Fruit fly (Drosophila melanogaster) whole organism, wandering third instar larva: ENCODE measurements around the gene mRpL44.

Source experiments
- CG32264 ChIP-seq: fragments of 200-800 bp; sonication (Bioruptor generic); optimal IDR thresholded peaks from 2 replicates; lab custom pipeline; 2016; ENCODE audit warnings: missing biosample characterization, missing genetic modification characterization
- CG9705 ChIP-seq: fragments of 200-800 bp; sonication (Bioruptor generic); optimal IDR thresholded peaks from 2 replicates; lab custom pipeline; 2018; ENCODE audit warnings: missing biosample characterization, mild to moderate bottlenecking, missing genetic modification characterization
- CrebA ChIP-seq: fragments of 200-800 bp; sonication (Bioruptor generic); optimal IDR thresholded peaks from 2 replicates; lab custom pipeline; 2016; ENCODE audit warnings: missing biosample characterization, mild to moderate bottlenecking, missing genetic modification characterization, borderline replicate concordance
- Dfd ChIP-seq: fragments of >200 bp; optimal IDR thresholded peaks from 2 replicates; lab custom pipeline; 2017; ENCODE audit warnings: missing biosample characterization, missing genetic modification characterization
- GATAd ChIP-seq: sonication (Bioruptor generic); optimal IDR thresholded peaks from 2 replicates; lab custom pipeline; 2016; ENCODE audit warnings: missing biosample characterization, missing genetic modification characterization
- HLH106 ChIP-seq: fragments of 200-800 bp; optimal IDR thresholded peaks from 3 replicates; lab custom pipeline; 2019; ENCODE audit warnings: missing biosample characterization, mild to moderate bottlenecking, missing genetic modification characterization, moderate library complexity
- Hnf4 ChIP-seq: fragments of 200-800 bp; sonication (Bioruptor generic); optimal IDR thresholded peaks from 2 replicates; lab custom pipeline; 2016; ENCODE audit warnings: missing biosample characterization, mild to moderate bottlenecking, missing genetic modification characterization
- Hr78 ChIP-seq: fragments of >200 bp; optimal IDR thresholded peaks from 2 replicates; lab custom pipeline; 2017; ENCODE audit warnings: missing biosample characterization, missing genetic modification characterization
- Hr83 ChIP-seq: fragments of 200-300 bp; sonication (Bioruptor generic); optimal IDR thresholded peaks from 2 replicates; lab custom pipeline; 2016; ENCODE audit warnings: missing biosample characterization, mild to moderate bottlenecking, missing genetic modification characterization, moderate library complexity; ENCODE audit not compliant: poor library complexity, severe bottlenecking
- Jra ChIP-seq: sonication (Bioruptor generic); optimal IDR thresholded peaks from 2 replicates; lab custom pipeline; 2016; ENCODE audit warnings: missing biosample characterization, missing genetic modification characterization
- Myc ChIP-seq: fragments of >200 bp; optimal IDR thresholded peaks from 2 replicates; lab custom pipeline; 2017
- N ChIP-seq: fragments of >200 bp; optimal IDR thresholded peaks from 2 replicates; lab custom pipeline; 2018; ENCODE audit warnings: missing biosample characterization, missing external identifiers, missing genetic modification characterization
- Rel ChIP-seq, 2 experiments: fragments of 200-800 bp; sonication (Bioruptor generic) in 1 of 2; optimal IDR thresholded peaks; 2 replicates in 1 of 2; 3 replicates in 1 of 2; lab custom pipeline; 2016 to 2019; ENCODE audit warnings: mild to moderate bottlenecking in 2 of 2, missing biosample characterization in 2 of 2, missing genetic modification characterization in 2 of 2, moderate library complexity in 1 of 2
- Sp1 ChIP-seq: fragments of 200-800 bp; sonication (Bioruptor generic); optimal IDR thresholded peaks from 3 replicates; lab custom pipeline; 2019; ENCODE audit warnings: missing biosample characterization, mild to moderate bottlenecking, missing genetic modification characterization, moderate library complexity
- br ChIP-seq: fragments of 200-800 bp; sonication (Bioruptor generic); optimal IDR thresholded peaks from 2 replicates; lab custom pipeline; 2016; ENCODE audit warnings: missing biosample characterization, missing genetic modification characterization
- brk ChIP-seq: fragments of 200-800 bp; sonication (Bioruptor generic); optimal IDR thresholded peaks from 2 replicates; lab custom pipeline; 2016; ENCODE audit warnings: missing biosample characterization, mild to moderate bottlenecking, missing genetic modification characterization
- dl ChIP-seq, 2 experiments: fragments of 175-275, 200-275 bp in 1 of 2; fragments of 200-275 bp in 1 of 2; sonication (Bioruptor generic); optimal IDR thresholded peaks; lab custom pipeline; 2018; ENCODE audit warnings: mild to moderate bottlenecking in 2 of 2, missing biosample characterization in 2 of 2, missing genetic modification characterization in 2 of 2, moderate library complexity in 2 of 2; ENCODE audit not compliant: partially characterized antibody in 2 of 2, insufficient read depth in 1 of 2
- dmrt93B ChIP-seq: fragments of 200-800 bp; sonication (Bioruptor generic); optimal IDR thresholded peaks from 2 replicates; lab custom pipeline; 2018; ENCODE audit warnings: missing biosample characterization, mild to moderate bottlenecking, missing genetic modification characterization
- dsf ChIP-seq: sonication (Bioruptor generic); optimal IDR thresholded peaks from 2 replicates; lab custom pipeline; 2016; ENCODE audit warnings: missing biosample characterization, missing genetic modification characterization, borderline replicate concordance
- ey ChIP-seq: fragments of 200-800 bp; sonication (Bioruptor generic); optimal IDR thresholded peaks from 2 replicates; lab custom pipeline; 2016; ENCODE audit warnings: missing biosample characterization, missing genetic modification characterization
- foxo ChIP-seq, 2 experiments: fragments of 200-800 bp; sonication (Bioruptor generic); optimal IDR thresholded peaks; 2 replicates in 1 of 2; 3 replicates in 1 of 2; lab custom pipeline; 2016 to 2017; ENCODE audit warnings: missing biosample characterization in 2 of 2, missing genetic modification characterization in 2 of 2
- fru ChIP-seq: fragments of 200-800 bp; sonication (Bioruptor generic); optimal IDR thresholded peaks from 3 replicates; lab custom pipeline; 2016; ENCODE audit warnings: missing biosample characterization, mild to moderate bottlenecking, missing genetic modification characterization
- h ChIP-seq: fragments of 200-800 bp; sonication (Bioruptor generic); optimal IDR thresholded peaks from 3 replicates; lab custom pipeline; 2016; ENCODE audit warnings: missing biosample characterization, mild to moderate bottlenecking, missing genetic modification characterization
- jim ChIP-seq: fragments of 175-275, 200-325 bp; sonication (Bioruptor generic); optimal IDR thresholded peaks from 2 replicates; lab custom pipeline; 2016; ENCODE audit warnings: missing biosample characterization, mild to moderate bottlenecking, missing genetic modification characterization
- lola ChIP-seq: fragments of >200 bp; optimal IDR thresholded peaks from 2 replicates; lab custom pipeline; 2017; ENCODE audit warnings: missing biosample characterization, missing genetic modification characterization
- pan ChIP-seq: fragments of >200 bp; optimal IDR thresholded peaks from 2 replicates; lab custom pipeline; 2017
- psq ChIP-seq: fragments of 200-800 bp; sonication (Bioruptor generic); optimal IDR thresholded peaks from 3 replicates; lab custom pipeline; 2017; ENCODE audit warnings: missing biosample characterization, mild to moderate bottlenecking, missing genetic modification characterization, moderate library complexity
- rgr ChIP-seq: fragments of 200-800 bp; sonication (Bioruptor generic); optimal IDR thresholded peaks from 3 replicates; lab custom pipeline; 2016; ENCODE audit warnings: missing biosample characterization, mild to moderate bottlenecking, missing genetic modification characterization
- sage ChIP-seq: fragments of 200-800 bp; sonication (Bioruptor generic); optimal IDR thresholded peaks from 2 replicates; lab custom pipeline; 2016; ENCODE audit warnings: missing biosample characterization, mild to moderate bottlenecking, missing genetic modification characterization
- sv ChIP-seq: fragments of 200-800 bp; sonication (Bioruptor generic); optimal IDR thresholded peaks from 3 replicates; lab custom pipeline; 2016; ENCODE audit warnings: missing biosample characterization, missing genetic modification characterization
- tai ChIP-seq: sonication (Bioruptor generic); optimal IDR thresholded peaks from 2 replicates; lab custom pipeline; 2016; ENCODE audit warnings: missing biosample characterization, missing genetic modification characterization
- usp ChIP-seq: fragments of >200 bp; optimal IDR thresholded peaks from 2 replicates; lab custom pipeline; 2017; ENCODE audit warnings: missing biosample characterization, missing genetic modification characterization

mRpL44 gene

dm6 chr3R:5464481-5464880 is 6.0 kb downstream of the mRpL44 start, which contains the start of gene PEK:
Gene PEK, minus strand, starts transcription at chr3R:5464753.
- TF ChIP-seq tai (GFP tag; lab: Kevin White, UChicago) (no peak), ey (GFP tag; lab: Kevin White, UChicago) (no peak), Sp1 (GFP tag; lab: Kevin White, UChicago) (no peak), Myc (peak; percentile 52), lola (GFP tag; lab: Kevin White, UChicago) (no peak), Rel (GFP tag; optimal IDR thresholded peaks at IDR 0.05; lab: Kevin White, UChicago) (no peak), Rel (tag; optimal IDR thresholded peaks at IDR 0.05; lab: Kevin White, UChicago) (peak; percentile 19), Dfd (GFP tag; lab: Kevin White, UChicago) (no peak), sv (GFP tag; lab: Kevin White, UChicago) (no peak)

DNA sequence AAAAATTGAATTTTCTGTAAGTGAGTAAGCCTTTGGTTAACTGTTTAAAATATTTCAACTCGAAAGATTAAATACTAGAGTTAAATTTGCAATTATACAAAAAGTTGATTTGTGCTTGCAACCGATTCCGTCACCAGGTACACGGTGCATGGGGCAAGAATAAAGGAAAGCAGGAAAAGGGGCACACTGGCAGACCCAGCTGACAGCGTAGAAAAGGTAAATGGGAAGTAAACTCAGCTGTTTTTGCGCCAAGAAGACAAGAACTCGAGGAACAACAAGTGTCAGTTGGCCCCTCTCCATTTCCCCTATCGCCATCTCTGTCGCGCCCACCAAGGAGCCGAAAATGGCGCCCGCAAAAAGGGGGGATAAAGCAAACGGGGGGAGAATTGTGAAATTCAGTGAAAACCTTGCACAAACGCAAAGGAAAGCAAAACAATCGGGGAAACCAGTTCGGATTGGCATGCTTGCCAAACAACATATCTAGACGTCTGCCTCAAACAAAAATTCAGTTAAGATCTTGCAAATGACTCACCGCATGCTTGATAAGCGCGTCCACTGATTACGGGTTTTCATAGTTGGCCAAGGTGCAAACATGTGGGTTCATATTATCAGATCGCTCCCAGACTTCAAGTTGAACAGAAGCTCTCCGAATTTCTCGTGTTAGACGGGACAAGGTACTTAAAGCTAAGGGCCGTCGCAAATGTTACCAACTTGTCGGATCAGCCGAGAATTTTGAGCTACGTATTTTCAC is 7.1 kb downstream of the mRpL44 start:
- TF ChIP-seq Rel (GFP tag; optimal IDR thresholded peaks at IDR 0.05; lab: Kevin White, UChicago) (no peak), Rel (tag; optimal IDR thresholded peaks at IDR 0.05; lab: Kevin White, UChicago) (peak; percentile 13), pan (lab: Kevin White, UChicago) (no peak), HLH106 (no peak), sage (no peak), CG9705 (no peak), Hr78 (GFP tag; lab: Kevin White, UChicago) (no peak), psq (GFP tag; lab: Kevin White, UChicago) (peak; percentile 52), h (GFP tag; lab: Kevin White, UChicago) (no peak), Sp1 (GFP tag; lab: Kevin White, UChicago) (peak; percentile 5), dl (GFP tag; optimal IDR thresholded peaks at IDR 0.05; lab: Kevin White, UChicago; ENCODE audit: insufficient read depth in 1 of 2, partially characterized antibody in 2 of 2) (no peak), Dfd (GFP tag; lab: Kevin White, UChicago) (no peak), foxo (GFP tag; optimal IDR thresholded peaks at IDR 0.05; lab: Kevin White, UChicago) (peak in 1 of 2 experiments; percentile 11), Myc (no peak), Hr83 (no peak), sv (GFP tag; lab: Kevin White, UChicago) (no peak), CG32264 (GFP tag; lab: Kevin White, UChicago) (no peak), CrebA (GFP tag; lab: Kevin White, UChicago) (no peak), GATAd (GFP tag; lab: Kevin White, UChicago) (no peak), tai (GFP tag; lab: Kevin White, UChicago) (no peak), jim (GFP tag; lab: Kevin White, UChicago) (no peak), usp (GFP tag; lab: Kevin White, UChicago) (no peak), brk (GFP tag; lab: Kevin White, UChicago) (no peak), Hnf4 (no peak), Jra (peak; percentile 7), dmrt93B (GFP tag; lab: Kevin White, UChicago) (no peak), fru (peak; percentile 7)
- TF ChIP-seq, all 38 proteins: peak for 6

dm6 chr3R:5458627-5459026 is 11.8 kb downstream of the mRpL44 start:
- TF ChIP-seq Rel (GFP tag; optimal IDR thresholded peaks at IDR 0.05; lab: Kevin White, UChicago) (no peak), Rel (tag; optimal IDR thresholded peaks at IDR 0.05; lab: Kevin White, UChicago) (no peak), lola (GFP tag; lab: Kevin White, UChicago) (no peak), rgr (GFP tag; lab: Kevin White, UChicago) (no peak), CG9705 (no peak), tai (GFP tag; lab: Kevin White, UChicago) (no peak), jim (GFP tag; lab: Kevin White, UChicago) (no peak), dsf (GFP tag; lab: Kevin White, UChicago) (no peak), N (GFP tag; lab: Kevin White, UChicago) (no peak), Hnf4 (no peak), HLH106 (no peak), ey (GFP tag; lab: Kevin White, UChicago) (no peak), Jra (no peak), br (GFP tag; lab: Kevin White, UChicago) (no peak), brk (GFP tag; lab: Kevin White, UChicago) (no peak), Hr78 (GFP tag; lab: Kevin White, UChicago) (no peak), psq (GFP tag; lab: Kevin White, UChicago) (no peak), Myc (no peak)
